Worm (Caenorhabditis elegans): ENCODE data around the gene F23H12.10.

ce11 chrV:12408525-12408924 is 34.5 kb upstream of the F23H12.10 start, which contains the start of gene cdr-4:
- TF ChIP-seq sptf-1 (tag; optimal IDR thresholded peaks at IDR 0.05): no peak
- no peak for TF ChIP-seq cnd-1 (tag; optimal IDR thresholded peaks at IDR 0.05)

Data from whole organism, mixed stage, embryonic.